Worm (Caenorhabditis elegans) whole organism, L3 larva: ENCODE results near the gene C08F8.9.
A peak's percentile ranks its signal among the peaks of the same experiment; 100 is the strongest.

ENCODE experiments used
- R02D3.7 ChIP-seq: fragments of 150-350 bp; optimal IDR thresholded peaks from 2 replicates; lab custom pipeline; 2014; ENCODE audit warnings: missing biosample characterization, missing genetic modification characterization
- ZK546.5 ChIP-seq: sonication (generic microtip); optimal IDR thresholded peaks from 2 replicates; lab custom pipeline; 2017; ENCODE audit warnings: missing biosample characterization, missing genetic modification characterization
- aly-2 ChIP-seq: fragments of 150-350 bp; optimal IDR thresholded peaks from 2 replicates; lab custom pipeline; 2014; ENCODE audit warnings: missing biosample characterization, missing genetic modification characterization
- ama-1 ChIP-seq: fragments of 150-350 bp; optimal IDR thresholded peaks from 2 replicates; lab custom pipeline; 2018
- ceh-16 ChIP-seq: sonication (generic microtip); optimal IDR thresholded peaks from 2 replicates; lab custom pipeline; 2017; ENCODE audit warnings: missing biosample characterization, missing genetic modification characterization
- ceh-28 ChIP-seq: fragments of 150-350 bp; optimal IDR thresholded peaks from 2 replicates; lab custom pipeline; 2014; ENCODE audit warnings: missing biosample characterization, missing genetic modification reagents, missing genetic modification characterization
- ceh-82 ChIP-seq: fragments of 150-350 bp; optimal IDR thresholded peaks from 2 replicates; lab custom pipeline; 2014; ENCODE audit warnings: missing biosample characterization, missing genetic modification characterization
- ceh-9 ChIP-seq: sonication (generic microtip); optimal IDR thresholded peaks from 2 replicates; lab custom pipeline; 2018; ENCODE audit warnings: missing biosample characterization, missing genetic modification characterization
- daf-12 ChIP-seq: fragments of 150-350 bp; optimal IDR thresholded peaks from 2 replicates; lab custom pipeline; 2014; ENCODE audit warnings: missing biosample characterization, missing genetic modification reagents, missing genetic modification characterization
- egl-27 ChIP-seq: sonication (generic microtip); optimal IDR thresholded peaks from 4 replicates; lab custom pipeline; 2017; ENCODE audit warnings: missing biosample characterization, missing genetic modification reagents, missing genetic modification characterization
- egl-5 ChIP-seq: fragments of 150-350 bp; optimal IDR thresholded peaks from 2 replicates; lab custom pipeline; 2017; ENCODE audit warnings: missing biosample characterization, missing genetic modification reagents, missing genetic modification characterization, inconsistent platforms
- elt-1 ChIP-seq: fragments of 150-350 bp; optimal IDR thresholded peaks from 2 replicates; lab custom pipeline; 2014; ENCODE audit warnings: missing biosample characterization, missing genetic modification characterization
- elt-2 ChIP-seq: sonication (generic microtip); optimal IDR thresholded peaks from 2 replicates; lab custom pipeline; 2016; ENCODE audit warnings: missing genetic modification reagents, mild to moderate bottlenecking, missing genetic modification characterization, missing compliant biosample characterization
- elt-3 ChIP-seq, 3 experiments: fragments of 150-350 bp in 1 of 3; sonication (generic microtip) in 2 of 3; optimal IDR thresholded peaks; 2 replicates in 2 of 3; 4 replicates in 1 of 3; lab custom pipeline; 2014 to 2017; ENCODE audit warnings: missing biosample characterization in 3 of 3, missing genetic modification characterization in 3 of 3
- eor-1 ChIP-seq, 2 experiments: fragments of 150-350 bp; optimal IDR thresholded peaks; 2 replicates each; lab custom pipeline; 2014 to 2018; ENCODE audit warnings: missing biosample characterization in 2 of 2, missing genetic modification characterization in 2 of 2
- fkh-10 ChIP-seq: sonication (generic microtip); optimal IDR thresholded peaks from 2 replicates; lab custom pipeline; 2017; ENCODE audit warnings: missing biosample characterization, missing genetic modification reagents, missing genetic modification characterization
- fkh-2 ChIP-seq: fragments of 150-350 bp; optimal IDR thresholded peaks from 2 replicates; lab custom pipeline; 2014; ENCODE audit warnings: missing biosample characterization, missing genetic modification reagents, missing genetic modification characterization
- fos-1 ChIP-seq: fragments of 150-350 bp; optimal IDR thresholded peaks from 2 replicates; lab custom pipeline; 2014; ENCODE audit warnings: missing biosample characterization, missing genetic modification characterization
- hmg-11 ChIP-seq: sonication (generic microtip); optimal IDR thresholded peaks from 2 replicates; lab custom pipeline; 2016; ENCODE audit warnings: missing genetic modification characterization, missing compliant biosample characterization
- jun-1 ChIP-seq: fragments of 150-350 bp; optimal IDR thresholded peaks from 2 replicates; lab custom pipeline; 2014; ENCODE audit warnings: missing biosample characterization, missing genetic modification reagents, missing genetic modification characterization
- lin-15B ChIP-seq: fragments of 150-350 bp; optimal IDR thresholded peaks from 2 replicates; lab custom pipeline; 2014; ENCODE audit warnings: missing biosample characterization, missing genetic modification characterization
- lin-39 ChIP-seq: fragments of 150-350 bp; optimal IDR thresholded peaks from 2 replicates; lab custom pipeline; 2018; ENCODE audit warnings: missing biosample characterization, missing genetic modification reagents, missing genetic modification characterization
- lsy-12 ChIP-seq: sonication (generic microtip); optimal IDR thresholded peaks from 2 replicates; lab custom pipeline; 2016; ENCODE audit warnings: mild to moderate bottlenecking, missing genetic modification characterization, missing compliant biosample characterization
- mdl-1 ChIP-seq: fragments of 150-350 bp; optimal IDR thresholded peaks from 2 replicates; lab custom pipeline; 2014; ENCODE audit warnings: missing biosample characterization, missing genetic modification characterization
- mml-1 ChIP-seq: fragments of 150-350 bp; sonication (generic microtip); optimal IDR thresholded peaks from 3 replicates; lab custom pipeline; 2014; ENCODE audit warnings: missing biosample characterization, missing genetic modification characterization
- nfya-1 ChIP-seq: sonication (generic microtip); optimal IDR thresholded peaks from 2 replicates; lab custom pipeline; 2017; ENCODE audit warnings: missing genetic modification characterization, mild to moderate bottlenecking, missing compliant biosample characterization, antibody characterized with exemption, moderate library complexity; ENCODE audit not compliant: insufficient read depth
- nhr-11 ChIP-seq: fragments of 150-350 bp; optimal IDR thresholded peaks from 2 replicates; lab custom pipeline; 2014; ENCODE audit warnings: missing biosample characterization, missing genetic modification characterization
- nhr-12 ChIP-seq: fragments of 150-350 bp; optimal IDR thresholded peaks from 2 replicates; lab custom pipeline; 2014; ENCODE audit warnings: missing biosample characterization, missing genetic modification characterization
- nhr-23 ChIP-seq: fragments of 150-350 bp; optimal IDR thresholded peaks from 2 replicates; lab custom pipeline; 2014; ENCODE audit warnings: missing biosample characterization, missing genetic modification reagents, missing genetic modification characterization
- nhr-237 ChIP-seq: fragments of 150-350 bp; optimal IDR thresholded peaks from 2 replicates; lab custom pipeline; 2014; ENCODE audit warnings: missing biosample characterization, missing genetic modification characterization
- nhr-25 ChIP-seq: sonication (generic microtip); optimal IDR thresholded peaks from 2 replicates; lab custom pipeline; 2017; ENCODE audit warnings: missing biosample characterization, missing genetic modification characterization
- nhr-28 ChIP-seq: fragments of 150-350 bp; optimal IDR thresholded peaks from 2 replicates; lab custom pipeline; 2014; ENCODE audit warnings: missing biosample characterization, missing genetic modification characterization
- nhr-43 ChIP-seq: sonication (generic microtip); optimal IDR thresholded peaks from 2 replicates; lab custom pipeline; 2016; ENCODE audit warnings: mild to moderate bottlenecking, missing genetic modification characterization, missing compliant biosample characterization; ENCODE audit not compliant: poor library complexity, severe bottlenecking
- nhr-67 ChIP-seq: fragments of 150-350 bp; optimal IDR thresholded peaks from 2 replicates; lab custom pipeline; 2014; ENCODE audit warnings: missing biosample characterization, missing genetic modification characterization
- nhr-76 ChIP-seq: fragments of 150-350 bp; sonication (generic microtip); optimal IDR thresholded peaks from 5 replicates; lab custom pipeline; 2014; ENCODE audit warnings: missing biosample characterization, missing genetic modification characterization
- pha-4 ChIP-seq: fragments of 150-350 bp; optimal IDR thresholded peaks from 2 replicates; lab custom pipeline; 2014; ENCODE audit warnings: missing biosample characterization, missing genetic modification reagents, missing genetic modification characterization
- pqm-1 ChIP-seq: fragments of 150-350 bp; optimal IDR thresholded peaks from 2 replicates; lab custom pipeline; 2017; ENCODE audit warnings: missing biosample characterization, missing genetic modification characterization, inconsistent platforms
- sea-2 ChIP-seq: fragments of 150-350 bp; sonication (generic microtip); optimal IDR thresholded peaks from 4 replicates; lab custom pipeline; 2014; ENCODE audit warnings: missing biosample characterization, missing genetic modification reagents, missing genetic modification characterization
- skn-1 ChIP-seq: fragments of 150-350 bp; optimal IDR thresholded peaks from 2 replicates; lab custom pipeline; 2014; ENCODE audit warnings: missing biosample characterization, missing genetic modification characterization
- snpc-4 ChIP-seq: fragments of 150-350 bp; optimal IDR thresholded peaks from 2 replicates; lab custom pipeline; 2014; ENCODE audit warnings: missing biosample characterization, missing genetic modification characterization
- tbx-2 ChIP-seq: sonication (generic microtip); optimal IDR thresholded peaks from 2 replicates; lab custom pipeline; 2016; ENCODE audit warnings: mild to moderate bottlenecking, missing genetic modification characterization, missing compliant biosample characterization
- unc-39 ChIP-seq: sonication (generic microtip); optimal IDR thresholded peaks from 4 replicates; lab custom pipeline; 2017; ENCODE audit warnings: missing biosample characterization, missing genetic modification characterization
- unc-62 ChIP-seq: fragments of 150-350 bp; sonication (generic microtip); optimal IDR thresholded peaks from 4 replicates; lab custom pipeline; 2014; ENCODE audit warnings: missing biosample characterization, missing genetic modification reagents, missing genetic modification characterization
- zag-1 ChIP-seq: fragments of 150-350 bp; optimal IDR thresholded peaks from 2 replicates; lab custom pipeline; 2014; ENCODE audit warnings: missing biosample characterization, missing genetic modification characterization
- ztf-11 ChIP-seq: fragments of 150-350 bp; optimal IDR thresholded peaks from 2 replicates; lab custom pipeline; 2014; ENCODE audit warnings: missing biosample characterization, missing genetic modification characterization

Gene C08F8.9

DNA sequence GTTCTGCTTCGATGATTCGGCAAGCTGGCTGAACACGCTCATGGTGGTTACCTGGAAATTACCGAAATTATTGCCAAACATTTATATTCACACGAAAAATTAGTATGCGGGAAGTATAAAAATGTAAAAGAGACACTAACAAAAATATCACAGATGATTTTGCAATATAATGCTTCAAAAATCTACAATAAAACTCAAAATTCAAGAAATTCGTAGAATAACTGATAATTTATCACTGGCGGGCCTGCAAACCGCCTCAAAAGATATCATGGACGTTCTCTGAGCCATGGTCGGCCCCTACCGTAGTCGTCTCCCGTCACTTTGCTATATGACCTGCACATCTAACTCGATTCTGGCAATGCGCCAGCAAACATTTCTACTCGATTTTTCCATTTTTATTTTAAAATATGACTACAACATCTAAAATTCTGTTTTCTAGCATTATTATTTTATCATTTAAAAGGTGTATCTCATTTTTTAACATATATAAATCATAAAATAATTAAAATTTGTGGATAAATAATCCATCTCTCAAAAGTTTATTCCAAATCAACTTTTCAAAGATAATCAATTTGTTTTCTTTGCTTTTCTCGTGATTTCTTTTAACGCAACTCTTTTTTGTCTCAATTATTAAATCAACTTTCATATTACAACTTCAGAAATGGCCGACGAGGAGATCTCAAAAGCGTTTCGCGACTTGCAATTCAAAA lies 28.8 kb downstream of the C08F8.9 start, which contains the start of the genes F01G4.6 and pfd-1 (continued):
- TF ChIP-seq ceh-28 (tag; lab: Kevin White, UChicago) (peak; percentile 68), nhr-43 (peak; percentile 82), aly-2 (no peak), egl-5 (tag; lab: Kevin White, UChicago) (peak; percentile 84), elt-2 (peak; percentile 87), nhr-67 (tag; lab: Kevin White, UChicago) (no peak), eor-1 (tag; optimal IDR thresholded peaks at IDR 0.05; lab: Kevin White, UChicago) (no peak), ceh-82 (tag; lab: Kevin White, UChicago) (peak; percentile 43), elt-3 (tag; optimal IDR thresholded peaks at IDR 0.05; lab: Kevin White, UChicago) (peak in 1 of 3 experiments; percentile 66), fos-1 (no peak), elt-1 (tag; lab: Kevin White, UChicago) (peak; percentile 32)

DNA sequence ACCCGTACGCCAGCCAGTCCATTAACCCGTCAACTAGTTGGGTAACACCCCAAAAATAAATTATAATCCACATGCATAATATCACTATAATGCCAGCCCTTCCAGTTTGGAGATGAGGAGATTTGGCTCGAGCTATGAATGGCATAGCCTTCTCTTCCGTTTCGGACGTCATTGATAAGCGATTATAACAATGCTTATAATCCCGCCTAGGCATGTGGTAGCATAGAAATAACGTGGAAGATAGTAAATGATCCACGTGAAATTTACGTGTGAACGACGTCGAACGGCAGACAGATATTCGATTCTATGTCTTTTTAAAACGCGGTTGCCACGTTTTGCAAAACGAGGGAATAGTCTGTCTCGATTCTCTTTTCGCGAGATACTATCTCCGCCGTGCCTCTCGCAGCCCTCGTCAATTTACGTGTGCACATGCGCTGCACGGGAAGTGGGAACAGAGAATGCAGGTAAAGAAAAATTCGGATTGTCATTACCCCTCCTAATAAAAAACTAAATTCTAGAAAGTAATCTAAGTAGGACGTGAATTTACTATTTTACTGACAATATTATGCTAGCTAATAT lies 29.5 kb downstream of the C08F8.9 start:
- TF ChIP-seq snpc-4 (tag; lab: Kevin White, UChicago) (no peak), nfya-1 (tag; lab: Kevin White, UChicago) (peak; percentile 27), pha-4 (tag; lab: Kevin White, UChicago) (peak; percentile 11), ama-1 (lab: Kevin White, UChicago) (peak; percentile 58), nhr-237 (tag; lab: Kevin White, UChicago) (no peak), nhr-43 (peak; percentile 20), mml-1 (tag; lab: Kevin White, UChicago) (peak; percentile 79), elt-2 (peak; percentile 25), R02D3.7 (no peak), pqm-1 (tag; lab: Kevin White, UChicago) (peak; percentile 45)

- TF ChIP-seq jun-1 (tag; lab: Kevin White, UChicago) (no peak), hmg-11 (tag; lab: Kevin White, UChicago) (no peak), unc-39 (tag; lab: Kevin White, UChicago) (no peak), egl-5 (tag; lab: Kevin White, UChicago) (no peak), nfya-1 (tag; lab: Kevin White, UChicago) (no peak), nhr-43 (peak; percentile 67), daf-12 (no peak), tbx-2 (peak; percentile 49), ceh-16 (tag; lab: Kevin White, UChicago) (peak; percentile 10), ceh-9 (tag; lab: Kevin White, UChicago) (no peak), ZK546.5 (tag; lab: Kevin White, UChicago) (peak; percentile 46), elt-3 (tag; optimal IDR thresholded peaks at IDR 0.05; lab: Kevin White, UChicago) (no peak), ceh-82 (tag; lab: Kevin White, UChicago) (no peak), snpc-4 (tag; lab: Kevin White, UChicago) (no peak), lin-15B (tag; lab: Kevin White, UChicago) (no peak), nhr-23 (tag; lab: Kevin White, UChicago) (peak; percentile 16), nhr-28 (tag; lab: Kevin White, UChicago) (no peak), fkh-2 (no peak), fos-1 (no peak), eor-1 (tag; optimal IDR thresholded peaks at IDR 0.05; lab: Kevin White, UChicago) (no peak), nhr-12 (peak; percentile 17), elt-2 (peak; percentile 19), ceh-28 (tag; lab: Kevin White, UChicago) (peak; percentile 16), aly-2 (peak; percentile 20), lsy-12 (tag; lab: Kevin White, UChicago) (peak; percentile 65), nhr-76 (tag; lab: Kevin White, UChicago) (no peak), pha-4 (tag; lab: Kevin White, UChicago) (peak; percentile 25), nhr-11 (tag; lab: Kevin White, UChicago) (no peak), lin-39 (tag; lab: Kevin White, UChicago) (no peak), elt-1 (tag; lab: Kevin White, UChicago) (peak; percentile 17), sea-2 (GFP tag; lab: Kevin White, UChicago) (no peak), unc-62 (GFP tag; lab: Kevin White, UChicago) (no peak), skn-1 (tag; lab: Kevin White, UChicago) (no peak), ztf-11 (tag; lab: Kevin White, UChicago) (no peak), nhr-237 (tag; lab: Kevin White, UChicago) (no peak), mdl-1 (tag; lab: Kevin White, UChicago) (no peak), pqm-1 (tag; lab: Kevin White, UChicago) (no peak), egl-27 (no peak), nhr-25 (tag; lab: Kevin White, UChicago) (no peak), nhr-67 (tag; lab: Kevin White, UChicago) (no peak), fkh-10 (GFP tag; lab: Kevin White, UChicago) (no peak), mml-1 (tag; lab: Kevin White, UChicago) (no peak), zag-1 (tag; lab: Kevin White, UChicago) (peak; percentile 62), ama-1 (lab: Kevin White, UChicago) (peak; percentile 61)
Observed at ce11 chrIV:11146962-11147470, 31.4 kb downstream of the C08F8.9 start, which contains the start of gene pigq-1. Gene pigq-1 (minus strand): TSS chrIV:11147247.
